Fruit fly (Drosophila melanogaster): Measurements from ENCODE around the gene Or24a.
A peak's percentile ranks its signal among the peaks of the same experiment; 100 is the strongest.

Gene Or24a

DNA sequence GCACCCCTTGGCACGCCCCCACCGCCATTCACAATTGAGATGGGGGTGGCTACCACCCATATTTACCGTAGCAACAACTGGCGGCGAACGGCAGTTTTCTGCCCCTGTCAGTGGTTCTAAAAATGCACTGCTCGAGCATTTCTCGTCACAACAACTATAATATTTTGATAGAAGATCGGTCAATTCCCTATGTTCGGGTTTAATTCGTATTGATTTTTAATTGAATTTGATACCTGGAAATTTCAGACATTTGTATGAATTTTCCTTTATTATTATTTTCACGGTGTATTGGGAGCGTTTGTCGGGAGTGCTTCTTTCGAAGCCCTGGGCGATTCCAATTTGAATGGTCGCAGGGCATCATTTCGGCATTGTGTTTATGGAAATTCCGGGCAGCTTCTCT, 32.9 kb downstream of the Or24a start (continued):
- TF ChIP-seq Atf6 (GFP tag; IDR thresholded peaks at IDR 0.05) = 0 out of 2 replicates have a peak, but pooled peaks have one; percentile 13
- TF ChIP-seq mld (GFP tag; IDR thresholded peaks at IDR 0.05; ENCODE audit: partially characterized antibody) = no peak
- no peak for TF ChIP-seq slp2 (GFP tag; optimal IDR thresholded peaks at IDR 0.05)
- no peak for TF ChIP-seq HmgD (GFP tag; optimal IDR thresholded peaks at IDR 0.05)
- TF ChIP-seq CG2202 (tag; optimal IDR thresholded peaks at IDR 0.05) = no peak
- TF ChIP-seq Lhr (GFP tag; optimal IDR thresholded peaks at IDR 0.05) = no peak
- TF ChIP-seq Hr51 (GFP tag; optimal IDR thresholded peaks at IDR 0.05) = peak in 1 of 2 experiments; percentile 66
- no peak for TF ChIP-seq onecut (GFP tag; IDR thresholded peaks at IDR 0.05)
- no peak for TF ChIP-seq yki (optimal IDR thresholded peaks at IDR 0.05)
- no peak for TF ChIP-seq CG17186 (GFP tag; optimal IDR thresholded peaks at IDR 0.05)
- no peak for TF ChIP-seq kay (GFP tag; optimal IDR thresholded peaks at IDR 0.05)
- no peak for TF ChIP-seq CG17385 (GFP tag; optimal IDR thresholded peaks at IDR 0.05)
- TF ChIP-seq CG2712 (tag; optimal IDR thresholded peaks at IDR 0.05) = peak; percentile 77
- TF ChIP-seq CG2120 (GFP tag; optimal IDR thresholded peaks at IDR 0.05) = peak; percentile 50
- peak; percentile 4 for TF ChIP-seq Jarid2 (GFP tag; optimal IDR thresholded peaks at IDR 0.05)
- peak; percentile 37 for TF ChIP-seq CG31365 (tag; optimal IDR thresholded peaks at IDR 0.05)
- TF ChIP-seq CG31388 (GFP tag; optimal IDR thresholded peaks at IDR 0.05) = no peak
- TF ChIP-seq CG10431 (GFP tag; optimal IDR thresholded peaks at IDR 0.05) = no peak
- no peak for TF ChIP-seq kni (GFP tag; optimal IDR thresholded peaks at IDR 0.05)
- TF ChIP-seq trh (GFP tag; optimal IDR thresholded peaks at IDR 0.05) = no peak
- TF ChIP-seq CG14441 (GFP tag; IDR thresholded peaks at IDR 0.05) = peak; percentile 43
- TF ChIP-seq oc (tag; optimal IDR thresholded peaks at IDR 0.05) = no peak
- no peak for TF ChIP-seq gcm (GFP tag; optimal IDR thresholded peaks at IDR 0.05)
- no peak for TF ChIP-seq Dip3 (GFP tag; optimal IDR thresholded peaks at IDR 0.05)
- no peak for TF ChIP-seq so (GFP tag; IDR thresholded peaks at IDR 0.05)
- TF ChIP-seq CG12744 (GFP tag; optimal IDR thresholded peaks at IDR 0.05) = no peak
- TF ChIP-seq CG15269 (tag; optimal IDR thresholded peaks at IDR 0.05) = peak; percentile 8
- no peak for TF ChIP-seq Hey (tag; optimal IDR thresholded peaks at IDR 0.05)
- TF ChIP-seq gt (GFP tag; IDR thresholded peaks at IDR 0.05) = peak; percentile 49; the same call in 1 of the 2 replicates
- peak; percentile 50 for TF ChIP-seq CG5180 (GFP tag; optimal IDR thresholded peaks at IDR 0.05)
- peak; percentile 68 for TF ChIP-seq CG32772 (GFP tag; IDR thresholded peaks at IDR 0.05)
- no peak for TF ChIP-seq crp (GFP tag; optimal IDR thresholded peaks at IDR 0.05)
- TF ChIP-seq lmd (GFP tag; IDR thresholded peaks at IDR 0.05) = peak; percentile 28; the same call in 1 of the 2 replicates

DNA sequence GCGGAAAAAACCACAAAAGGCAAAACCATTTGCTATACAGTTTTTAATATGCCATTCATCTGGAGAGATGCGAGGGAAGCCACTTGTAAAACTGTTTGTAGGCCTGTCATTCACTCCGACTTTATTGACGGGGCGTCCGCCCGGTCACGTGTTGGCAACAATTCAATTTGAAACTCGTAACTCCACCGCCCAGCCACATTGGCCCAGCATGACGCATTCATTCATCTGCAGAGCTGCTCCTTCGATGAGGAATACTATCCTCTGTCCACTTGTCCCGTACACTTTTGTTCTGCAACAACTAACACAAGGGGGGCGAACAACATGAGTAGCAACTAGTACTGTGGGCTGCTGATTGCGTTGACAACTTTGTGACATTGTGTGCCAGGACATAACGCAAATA, 33.6 kb downstream of the Or24a start:
- peak; percentile 96 for TF ChIP-seq Hey (tag; optimal IDR thresholded peaks at IDR 0.05)
- no peak for TF ChIP-seq Ets65A (GFP tag)
- TF ChIP-seq twi (tag; optimal IDR thresholded peaks at IDR 0.05) = peak; percentile 60
- peak; percentile 58 for TF ChIP-seq kni (GFP tag; optimal IDR thresholded peaks at IDR 0.05)
- peak; percentile 46 for TF ChIP-seq zen (tag; optimal IDR thresholded peaks at IDR 0.05)

- TF ChIP-seq phol (tag; optimal IDR thresholded peaks at IDR 0.05) (peak; percentile 7), CG7839 (tag; optimal IDR thresholded peaks at IDR 0.05) (peak; percentile 13), Med (GFP tag) (peak; percentile 45), prd (optimal IDR thresholded peaks at IDR 0.05) (no peak), prd (GFP tag; IDR thresholded peaks at IDR 0.05) (peak; percentile 41; the same call in 1 of the 3 replicates), Sox100B (GFP tag; optimal IDR thresholded peaks at IDR 0.05) (no peak), chif (GFP tag; optimal IDR thresholded peaks at IDR 0.05) (peak in 1 of 2 experiments; percentile 10), CG10431 (GFP tag; optimal IDR thresholded peaks at IDR 0.05) (no peak), ken (GFP tag; IDR thresholded peaks at IDR 0.05) (0 out of 3 replicates have a peak, but pooled peaks have one; percentile 12), Bteb2 (GFP tag; optimal IDR thresholded peaks at IDR 0.05) (no peak), CG10321 (GFP tag; IDR thresholded peaks at IDR 0.05) (no peak), dysf (GFP tag; IDR thresholded peaks at IDR 0.05) (no peak), nmo (GFP tag; optimal IDR thresholded peaks at IDR 0.05) (no peak), lmd (GFP tag; IDR thresholded peaks at IDR 0.05) (0 out of 2 replicates have a peak, but pooled peaks have one; percentile 7), CG3838 (GFP tag; optimal IDR thresholded peaks at IDR 0.05) (no peak), CG17328 (GFP tag; IDR thresholded peaks at IDR 0.05) (0 out of 2 replicates have a peak, but pooled peaks have one; percentile 26), CG17385 (GFP tag; optimal IDR thresholded peaks at IDR 0.05) (no peak), CG31388 (GFP tag; optimal IDR thresholded peaks at IDR 0.05) (no peak), CG5180 (GFP tag; optimal IDR thresholded peaks at IDR 0.05) (no peak)
Observed at dm6 chr2L:4128859-4129258, 37.1 kb downstream of the Or24a start.
